Fruit fly (Drosophila melanogaster) whole organism, prepupa: ENCODE data around the gene CG5509.

ENCODE experiments used
- Blimp-1 ChIP-seq: fragments of 200-800 bp; sonication (Bioruptor generic); optimal IDR thresholded peaks from 3 replicates; lab custom pipeline; 2017; ENCODE audit warnings: missing biosample characterization, missing genetic modification characterization, mild to moderate bottlenecking, moderate library complexity, missing genetic modification reagents
- CG10631 ChIP-seq: fragments of 200-800 bp; sonication (Bioruptor generic); optimal IDR thresholded peaks from 2 replicates; lab custom pipeline; 2016; ENCODE audit warnings: missing biosample characterization, missing genetic modification characterization
- CG10669 ChIP-seq: fragments of 200-800 bp; sonication (Bioruptor generic); optimal IDR thresholded peaks from 3 replicates; lab custom pipeline; 2018; ENCODE audit warnings: missing biosample characterization, mild to moderate bottlenecking, missing genetic modification characterization, moderate library complexity
- CG11762 ChIP-seq: fragments of 200-800 bp; sonication (Bioruptor generic); optimal IDR thresholded peaks from 3 replicates; lab custom pipeline; 2016; ENCODE audit warnings: missing biosample characterization, missing genetic modification characterization; ENCODE audit not compliant: insufficient read depth
- CG15336 ChIP-seq: fragments of 200-800 bp; sonication (Bioruptor generic); IDR thresholded peaks from 2 replicates; pipeline ENCODE4 v1.3.6; 2022; ENCODE audit warnings: missing biosample characterization, missing genetic modification characterization
- CG1621 ChIP-seq: fragments of 200-800 bp; sonication (Bioruptor generic); optimal IDR thresholded peaks from 3 replicates; lab custom pipeline; 2018; ENCODE audit warnings: missing biosample characterization, mild to moderate bottlenecking, missing genetic modification characterization
- CG16779 ChIP-seq: fragments of 200-800 bp; sonication (Bioruptor generic); optimal IDR thresholded peaks from 3 replicates; lab custom pipeline; 2017; ENCODE audit warnings: missing biosample characterization, mild to moderate bottlenecking, missing genetic modification characterization
- CG3032 ChIP-seq: fragments of 200-800 bp; optimal IDR thresholded peaks from 2 replicates; lab custom pipeline; 2019; ENCODE audit warnings: missing biosample characterization, mild to moderate bottlenecking, missing genetic modification characterization, moderate library complexity
- CG31627 ChIP-seq: fragments of 200-800 bp; sonication (Bioruptor generic); optimal IDR thresholded peaks from 3 replicates; lab custom pipeline; 2016; ENCODE audit warnings: missing biosample characterization, missing genetic modification characterization
- CG32006 ChIP-seq: fragments of 200-800 bp; sonication (Bioruptor generic); optimal IDR thresholded peaks from 3 replicates; lab custom pipeline; 2017; ENCODE audit warnings: missing biosample characterization, mild to moderate bottlenecking, missing genetic modification characterization
- CG3919 ChIP-seq: fragments of 200-800 bp; sonication (Bioruptor generic); optimal IDR thresholded peaks from 3 replicates; lab custom pipeline; 2016; ENCODE audit warnings: missing biosample characterization, missing genetic modification characterization
- CG4318 ChIP-seq: fragments of 200-800 bp; sonication (Bioruptor generic); optimal IDR thresholded peaks from 3 replicates; lab custom pipeline; 2017; ENCODE audit warnings: missing biosample characterization, mild to moderate bottlenecking, missing genetic modification characterization
- CG6163 ChIP-seq: fragments of 200-800 bp; sonication (Bioruptor generic); IDR thresholded peaks from 3 replicates; pipeline ENCODE4 v1.3.6; 2022; ENCODE audit warnings: missing biosample characterization, missing genetic modification characterization
- CG6276 ChIP-seq: fragments of 200-800 bp; sonication (Bioruptor generic); optimal IDR thresholded peaks from 2 replicates; lab custom pipeline; 2017; ENCODE audit warnings: missing biosample characterization, mild to moderate bottlenecking, missing genetic modification characterization
- CG6792 ChIP-seq: fragments of 200-800 bp; sonication (Bioruptor generic); optimal IDR thresholded peaks from 3 replicates; lab custom pipeline; 2016; ENCODE audit warnings: missing biosample characterization, missing genetic modification characterization
- CG6808 ChIP-seq: fragments of 200-800 bp; sonication (Bioruptor generic); optimal IDR thresholded peaks from 3 replicates; lab custom pipeline; 2017; ENCODE audit warnings: missing biosample characterization, missing genetic modification characterization, mild to moderate bottlenecking, moderate library complexity, missing genetic modification reagents
- CG7368 ChIP-seq: fragments of 200-800 bp; sonication (Bioruptor generic); optimal IDR thresholded peaks from 3 replicates; lab custom pipeline; 2016; ENCODE audit warnings: missing biosample characterization, missing genetic modification characterization
- CG8119 ChIP-seq: fragments of 200-800 bp; sonication (Bioruptor generic); IDR thresholded peaks from 3 replicates; pipeline ENCODE4 v1.3.6; 2022; ENCODE audit warnings: missing biosample characterization, missing genetic modification characterization
- CG8319 ChIP-seq: fragments of 200-800 bp; sonication (Bioruptor generic); optimal IDR thresholded peaks from 3 replicates; lab custom pipeline; 2016; ENCODE audit warnings: missing biosample characterization, missing genetic modification characterization
- Eip75B ChIP-seq: fragments of 200-800 bp; sonication (Bioruptor generic); optimal IDR thresholded peaks from 3 replicates; lab custom pipeline; 2016; ENCODE audit warnings: missing biosample characterization, missing genetic modification characterization
- Eip78C ChIP-seq: fragments of 200-800 bp; sonication (Bioruptor generic); peaks from one replicate; lab custom pipeline; 2016; ENCODE audit warnings: missing biosample characterization, missing genetic modification characterization
- Eip93F ChIP-seq: fragments of 200-800 bp; sonication (Bioruptor generic); optimal IDR thresholded peaks from 2 replicates; lab custom pipeline; 2016; ENCODE audit warnings: missing biosample characterization, mild to moderate bottlenecking, missing genetic modification characterization
- Ets21C ChIP-seq: fragments of 200-800 bp; sonication (Bioruptor generic); optimal IDR thresholded peaks from 3 replicates; lab custom pipeline; 2016; ENCODE audit warnings: missing biosample characterization, missing genetic modification characterization
- Ets96B ChIP-seq: fragments of 200-800 bp; optimal IDR thresholded peaks from 2 replicates; lab custom pipeline; 2019; ENCODE audit warnings: missing biosample characterization, mild to moderate bottlenecking, missing genetic modification characterization, moderate library complexity
- Hr38 ChIP-seq: sonication (Bioruptor generic); optimal IDR thresholded peaks from 2 replicates; lab custom pipeline; 2016; ENCODE audit warnings: missing biosample characterization, missing genetic modification characterization
- Hr39 ChIP-seq: fragments of 200-800 bp; sonication (Bioruptor generic); optimal IDR thresholded peaks from 2 replicates; lab custom pipeline; 2016; ENCODE audit warnings: missing biosample characterization, missing genetic modification characterization
- Hr4 ChIP-seq: fragments of 200-800 bp; sonication (Bioruptor generic); optimal IDR thresholded peaks from 3 replicates; lab custom pipeline; 2016; ENCODE audit warnings: missing biosample characterization, missing genetic modification characterization
- Lpt ChIP-seq: fragments of 200-800 bp; sonication (Bioruptor generic); optimal IDR thresholded peaks from 3 replicates; lab custom pipeline; 2016; ENCODE audit warnings: missing biosample characterization, missing genetic modification characterization
- Met ChIP-seq: fragments of 200-800 bp; sonication (Bioruptor generic); optimal IDR thresholded peaks from 3 replicates; lab custom pipeline; 2016; ENCODE audit warnings: missing biosample characterization, missing genetic modification characterization
- OdsH ChIP-seq: fragments of 200-800 bp; sonication (Bioruptor generic); optimal IDR thresholded peaks from 3 replicates; lab custom pipeline; 2016; ENCODE audit warnings: missing biosample characterization, missing genetic modification characterization
- Smox ChIP-seq: fragments of 200-800 bp; sonication (Bioruptor generic); optimal IDR thresholded peaks from 3 replicates; lab custom pipeline; 2016; ENCODE audit warnings: missing biosample characterization, missing genetic modification characterization
- Sox14 ChIP-seq: fragments of 200-800 bp; sonication (Bioruptor generic); optimal IDR thresholded peaks from 3 replicates; lab custom pipeline; 2016; ENCODE audit warnings: missing biosample characterization, missing genetic modification characterization
- Sox15 ChIP-seq: fragments of 200-800 bp; sonication (Bioruptor generic); optimal IDR thresholded peaks from 3 replicates; lab custom pipeline; 2016; ENCODE audit warnings: missing biosample characterization, missing genetic modification characterization
- achi ChIP-seq: fragments of 200-800 bp; sonication (Bioruptor generic); optimal IDR thresholded peaks from 3 replicates; lab custom pipeline; 2016; ENCODE audit warnings: missing biosample characterization, missing genetic modification characterization
- acj6 ChIP-seq: fragments of 200-800 bp; sonication (Bioruptor generic); optimal IDR thresholded peaks from 3 replicates; lab custom pipeline; 2016; ENCODE audit warnings: missing biosample characterization, missing genetic modification characterization
- cyc ChIP-seq: fragments of 200-800 bp; sonication (Bioruptor generic); optimal IDR thresholded peaks from 3 replicates; lab custom pipeline; 2016; ENCODE audit warnings: missing biosample characterization, missing genetic modification characterization
- dac ChIP-seq: fragments of 200-800 bp; sonication (Bioruptor generic); optimal IDR thresholded peaks from 2 replicates; lab custom pipeline; 2017; ENCODE audit warnings: missing biosample characterization, mild to moderate bottlenecking, missing genetic modification characterization
- dsx ChIP-seq: fragments of 200-800 bp; optimal IDR thresholded peaks from 3 replicates; lab custom pipeline; 2019; ENCODE audit warnings: missing biosample characterization, mild to moderate bottlenecking, missing genetic modification characterization, moderate library complexity; ENCODE audit not compliant: poor library complexity, severe bottlenecking
- eg ChIP-seq: fragments of 200-800 bp; sonication (Bioruptor generic); IDR thresholded peaks from 3 replicates; pipeline ENCODE4 v1.3.6; 2022; ENCODE audit warnings: missing biosample characterization, missing genetic modification characterization
- esn ChIP-seq: fragments of 200-800 bp; sonication (Bioruptor generic); optimal IDR thresholded peaks from 2 replicates; lab custom pipeline; 2016; ENCODE audit warnings: missing biosample characterization, mild to moderate bottlenecking, missing genetic modification characterization, moderate library complexity
- fd59A ChIP-seq: fragments of 200-800 bp; sonication (Bioruptor generic); optimal IDR thresholded peaks from 2 replicates; lab custom pipeline; 2017; ENCODE audit warnings: missing biosample characterization, mild to moderate bottlenecking, missing genetic modification characterization, missing genetic modification reagents
- fkh ChIP-seq: fragments of 200-800 bp; sonication (Bioruptor generic); optimal IDR thresholded peaks from 3 replicates; lab custom pipeline; 2017; ENCODE audit warnings: missing biosample characterization, mild to moderate bottlenecking, missing genetic modification characterization, moderate library complexity
- lz ChIP-seq: fragments of 200-800 bp; sonication (Bioruptor generic); optimal IDR thresholded peaks from 3 replicates; lab custom pipeline; 2016; ENCODE audit warnings: missing biosample characterization, missing genetic modification characterization
- pdm3 ChIP-seq: fragments of 200-800 bp; sonication (Bioruptor generic); optimal IDR thresholded peaks from 3 replicates; lab custom pipeline; 2016; ENCODE audit warnings: missing biosample characterization, missing genetic modification characterization
- salr ChIP-seq, 2 experiments: fragments of 200-800 bp; sonication (Bioruptor generic); optimal IDR thresholded peaks; 3 replicates each; lab custom pipeline; 2016 to 2018; ENCODE audit warnings: missing biosample characterization in 2 of 2, missing genetic modification characterization in 2 of 2, mild to moderate bottlenecking in 1 of 2
- spab ChIP-seq: fragments of 200-800 bp; sonication (Bioruptor generic); optimal IDR thresholded peaks from 2 replicates; lab custom pipeline; 2017; ENCODE audit warnings: missing biosample characterization, mild to moderate bottlenecking, missing genetic modification characterization, missing genetic modification reagents
- ss ChIP-seq, 2 experiments: fragments of 200-800 bp; sonication (Bioruptor generic); optimal IDR thresholded peaks; 2 replicates in 1 of 2; 3 replicates in 1 of 2; lab custom pipeline; 2017 to 2018; ENCODE audit warnings: mild to moderate bottlenecking in 2 of 2, missing biosample characterization in 2 of 2, missing genetic modification characterization in 2 of 2, moderate library complexity in 1 of 2
- svp ChIP-seq: fragments of 200-800 bp; sonication (Bioruptor generic); peaks from one replicate; lab custom pipeline; 2016; ENCODE audit warnings: missing biosample characterization, missing genetic modification characterization
- vri ChIP-seq: fragments of 200-800 bp; sonication (Bioruptor generic); optimal IDR thresholded peaks from 3 replicates; lab custom pipeline; 2016; ENCODE audit warnings: missing biosample characterization, mild to moderate bottlenecking, missing genetic modification characterization

CG5509 gene

dm6 chr3R:12429120-12429610, 23.1 kb upstream of the CG5509 start, which contains the start of the genes CG5641 and CG5245:
Gene CG5641 (minus strand): TSS chr3R:12429282.
Gene CG5245 (plus strand): TSS chr3R:12429560.
- no peak for TF ChIP-seq pdm3
- no peak for TF ChIP-seq CG10631 (GFP tag; lab: Kevin White, UChicago)
- TF ChIP-seq svp, result no peak
- no peak for TF ChIP-seq Eip78C
- TF ChIP-seq lz (GFP tag; lab: Kevin White, UChicago), result no peak
- no peak for TF ChIP-seq Eip93F (GFP tag; lab: Kevin White, UChicago)
- no peak for TF ChIP-seq CG31627 (GFP tag; lab: Kevin White, UChicago)
- TF ChIP-seq Sox14 (GFP tag; lab: Kevin White, UChicago), result peak; percentile 17

- TF ChIP-seq CG6808 (GFP tag; lab: Kevin White, UChicago) (no peak), Lpt (GFP tag; lab: Kevin White, UChicago) (no peak), Ets96B (peak; percentile 33), CG6792 (GFP tag; lab: Kevin White, UChicago) (no peak), CG31627 (GFP tag; lab: Kevin White, UChicago) (peak; percentile 19), pdm3 (no peak), Met (no peak), Hr4 (GFP tag; lab: Kevin White, UChicago) (no peak), CG3919 (GFP tag; lab: Kevin White, UChicago) (no peak), Smox (GFP tag; lab: Kevin White, UChicago) (no peak), Ets21C (GFP tag; lab: Kevin White, UChicago) (no peak), CG15336 (GFP tag; lab: Robert Waterston, UW) (no peak), dsx (GFP tag; lab: Kevin White, UChicago) (peak; percentile 18), acj6 (no peak), CG8119 (GFP tag; lab: Robert Waterston, UW) (no peak), vri (GFP tag; lab: Kevin White, UChicago) (no peak), Eip75B (GFP tag; lab: Kevin White, UChicago) (no peak), svp (no peak), OdsH (GFP tag; lab: Kevin White, UChicago) (no peak), CG8319 (no peak), CG32006 (GFP tag; lab: Kevin White, UChicago) (no peak), cyc (GFP tag; lab: Kevin White, UChicago) (peak; percentile 23), Blimp-1 (GFP tag; lab: Kevin White, UChicago) (no peak), eg (GFP tag; lab: Robert Waterston, UW) (no peak; the same call in 2 of the 3 replicates), CG16779 (no peak), Sox15 (GFP tag; lab: Kevin White, UChicago) (no peak), CG1621 (tag; lab: Kevin White, UChicago) (no peak), CG10631 (GFP tag; lab: Kevin White, UChicago) (no peak), CG11762 (GFP tag; lab: Kevin White, UChicago) (no peak), CG7368 (no peak), achi (no peak), esn (peak; percentile 22), Hr38 (GFP tag; lab: Kevin White, UChicago) (no peak), CG10669 (no peak), ss (GFP tag; optimal IDR thresholded peaks at IDR 0.05; lab: Kevin White, UChicago) (no peak), CG4318 (no peak), dac (GFP tag; lab: Kevin White, UChicago) (no peak), lz (GFP tag; lab: Kevin White, UChicago) (peak; percentile 22), salr (GFP tag; optimal IDR thresholded peaks at IDR 0.05; lab: Kevin White, UChicago) (no peak), Sox14 (GFP tag; lab: Kevin White, UChicago) (peak; percentile 48), CG6276 (GFP tag; lab: Kevin White, UChicago) (no peak), fd59A (no peak), spab (GFP tag; lab: Kevin White, UChicago) (no peak), Hr39 (no peak), CG3032 (no peak), CG6163 (GFP tag; lab: Robert Waterston, UW) (peak; percentile 40; the same call in 1 of the 3 replicates), fkh (GFP tag; lab: Kevin White, UChicago) (no peak)
Measured at dm6 chr3R:12431030-12431489, 21.2 kb upstream of the CG5509 start, which contains the start of gene Prosalpha2. Gene Prosalpha2 (plus strand): TSS chr3R:12431321.
